Worm (Caenorhabditis elegans): Measurements from ENCODE around the gene C31E10.5.

DNA sequence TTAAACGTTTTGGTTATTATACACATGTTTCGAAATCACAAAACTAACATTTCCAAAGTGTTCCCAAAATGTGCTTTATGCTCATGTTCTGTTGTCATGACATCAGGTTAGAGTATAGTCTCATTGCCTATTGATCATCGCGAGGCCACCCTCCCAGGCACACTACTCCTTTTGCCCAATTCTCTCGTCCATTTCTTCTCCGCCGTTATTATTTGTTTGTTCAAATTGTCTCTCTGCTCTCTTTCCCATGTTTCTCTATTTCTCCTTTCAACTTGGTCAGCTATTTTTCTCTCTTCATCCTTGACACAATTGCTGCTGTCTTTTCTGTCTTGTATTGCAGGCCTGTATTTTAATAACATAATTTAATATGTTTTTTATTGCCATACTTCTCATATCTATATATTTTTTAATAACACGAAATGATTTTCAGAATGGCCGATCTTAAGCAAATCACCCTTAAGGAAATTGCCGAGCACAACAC is 5.9 kb upstream of the C31E10.5 start, which contains the start of gene cytb-5.1:
- TF ChIP-seq elt-3 (tag; optimal IDR thresholded peaks at IDR 0.05) (no peak), nhr-28 (tag; optimal IDR thresholded peaks at IDR 0.05) (no peak), unc-62 (GFP tag; optimal IDR thresholded peaks at IDR 0.05) (no peak)

Measured in whole organism, L3 larva.